Fruit fly (Drosophila melanogaster): ENCODE data around the gene Lamtor3.

DNA sequence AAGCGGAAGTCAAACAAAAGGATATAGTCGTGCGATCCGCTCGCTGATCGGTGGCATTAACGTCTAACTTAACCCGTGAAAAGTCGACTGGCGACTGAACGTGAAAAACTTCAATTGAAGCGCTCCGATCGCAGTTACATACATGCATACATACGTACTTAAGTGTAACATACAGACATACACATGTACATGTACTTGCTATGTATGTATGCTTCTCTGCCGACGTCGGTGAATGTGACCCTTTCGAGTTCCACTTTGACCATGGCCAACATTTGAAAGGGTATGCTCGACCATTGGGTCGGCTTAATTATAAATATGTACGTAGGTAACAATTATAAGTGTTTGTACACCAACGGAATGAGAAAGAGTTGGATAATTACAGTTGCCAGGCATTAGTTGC lies 16.1 kb downstream of the Lamtor3 start, which contains the start of gene qua:
- TF ChIP-seq CG8478 (optimal IDR thresholded peaks at IDR 0.05) (no peak), CTCF (optimal IDR thresholded peaks at IDR 0.05) (no peak)

Data from S2 (cell line).